Fruit fly (Drosophila melanogaster): ENCODE measurements around the gene CG4822.

The CG4822 gene

dm6 chr2L:72752-73435 lies 48.7 kb downstream of the CG4822 start (continued):
- TF ChIP-seq Jarid2 (GFP tag; optimal IDR thresholded peaks at IDR 0.05) (no peak), CG10654 (GFP tag; optimal IDR thresholded peaks at IDR 0.05) (peak; percentile 25), CG11723 (GFP tag; optimal IDR thresholded peaks at IDR 0.05) (no peak), Dad (GFP tag; optimal IDR thresholded peaks at IDR 0.05) (peak; percentile 30), CG4404 (GFP tag; IDR thresholded peaks at IDR 0.05) (no peak), CG2199 (GFP tag; IDR thresholded peaks at IDR 0.05) (0 out of 3 replicates have a peak, but pooled peaks have one; percentile 62), pho (GFP tag; optimal IDR thresholded peaks at IDR 0.05) (peak; percentile 0), Usf (GFP tag; optimal IDR thresholded peaks at IDR 0.05) (no peak), CG15601 (tag; optimal IDR thresholded peaks at IDR 0.05) (no peak), vnd (GFP tag; IDR thresholded peaks at IDR 0.05; ENCODE audit: partially characterized antibody) (peak; percentile 46; the same call in 2 of the 3 replicates), pnt (GFP tag; optimal IDR thresholded peaks at IDR 0.05) (no peak), BEAF-32 (GFP tag; optimal IDR thresholded peaks at IDR 0.05) (peak; percentile 71), lmd (GFP tag; IDR thresholded peaks at IDR 0.05) (peak; percentile 25; the same call in 1 of the 2 replicates), CG18262 (tag; optimal IDR thresholded peaks at IDR 0.05) (no peak), CG10274 (GFP tag; optimal IDR thresholded peaks at IDR 0.05) (no peak), Gsc (GFP tag; IDR thresholded peaks at IDR 0.05) (no peak), ttk (GFP tag; IDR thresholded peaks at IDR 0.05) (peak; percentile 29; the same call in 1 of the 2 replicates), CG3726 (GFP tag; IDR thresholded peaks at IDR 0.05) (no peak), dysf (GFP tag; IDR thresholded peaks at IDR 0.05) (peak; percentile 62; the same call in 2 of the 3 replicates), NC2α (GFP tag; optimal IDR thresholded peaks at IDR 0.05) (peak; percentile 1), corto (GFP tag; optimal IDR thresholded peaks at IDR 0.05) (no peak), CG8478 (optimal IDR thresholded peaks at IDR 0.05) (no peak), disco-r (GFP tag; optimal IDR thresholded peaks at IDR 0.05) (no peak), CG13894 (tag; optimal IDR thresholded peaks at IDR 0.05) (peak; percentile 91), esg (GFP tag; conservative IDR thresholded peaks at IDR 0.05) (no peak), Ets65A (GFP tag) (no peak), CG12071 (GFP tag; optimal IDR thresholded peaks at IDR 0.05) (peak; percentile 27), caup (GFP tag; optimal IDR thresholded peaks at IDR 0.05; ENCODE audit: severe bottlenecking) (peak; percentile 70), ewg (GFP tag; optimal IDR thresholded peaks at IDR 0.05) (peak; percentile 69), Hmr (GFP tag; optimal IDR thresholded peaks at IDR 0.05) (peak; percentile 70), z (GFP tag; IDR thresholded peaks at IDR 0.05) (no peak), sd (tag; optimal IDR thresholded peaks at IDR 0.05) (peak; percentile 49), CG9437 (GFP tag; optimal IDR thresholded peaks at IDR 0.05) (no peak), cwo (GFP tag; optimal IDR thresholded peaks at IDR 0.05) (no peak), exex (tag; optimal IDR thresholded peaks at IDR 0.05) (peak; percentile 79), E2f1 (GFP tag; IDR thresholded peaks at IDR 0.05) (no peak), tna (GFP tag; IDR thresholded peaks at IDR 0.05; ENCODE audit: partially characterized antibody) (peak; percentile 57; the same call in 1 of the 2 replicates), CG12942 (GFP tag; optimal IDR thresholded peaks at IDR 0.05) (no peak), CG31224 (GFP tag; IDR thresholded peaks at IDR 0.05) (no peak), Awh (GFP tag; IDR thresholded peaks at IDR 0.05) (no peak), CG9797 (GFP tag; optimal IDR thresholded peaks at IDR 0.05) (no peak), CG2129 (GFP tag; IDR thresholded peaks at IDR 0.05; ENCODE audit: partially characterized antibody) (no peak), dmrt11E (tag; optimal IDR thresholded peaks at IDR 0.05) (no peak), CG11695 (GFP tag; IDR thresholded peaks at IDR 0.05) (no peak), abd-A (tag; optimal IDR thresholded peaks at IDR 0.05) (peak; percentile 99), hbn (GFP tag; IDR thresholded peaks at IDR 0.05; ENCODE audit: partially characterized antibody) (peak; percentile 38), CG31388 (GFP tag; optimal IDR thresholded peaks at IDR 0.05) (no peak), Taf1 (GFP tag; IDR thresholded peaks at IDR 0.05) (no peak), CG12744 (GFP tag; optimal IDR thresholded peaks at IDR 0.05) (peak; percentile 27), gt (GFP tag; IDR thresholded peaks at IDR 0.05) (no peak)

Measured in whole organism, embryonic.